Fruit fly (Drosophila melanogaster) whole organism, embryonic: Measurements from ENCODE around the gene Or85b.
A peak's percentile ranks its signal among the peaks of the same experiment; 100 is the strongest.

Source experiments
- B-H1 ChIP-seq: fragments of 200-800 bp; sonication (Bioruptor generic); IDR thresholded peaks from 3 replicates; pipeline ENCODE4 v1.3.6; 2022; ENCODE audit warnings: missing biosample characterization, missing genetic modification characterization
- CG11504 ChIP-seq: fragments of 200-800 bp; sonication (Bioruptor generic); optimal IDR thresholded peaks from 3 replicates; lab custom pipeline; 2019; ENCODE audit warnings: missing biosample characterization, mild to moderate bottlenecking, missing genetic modification characterization, moderate library complexity
- CG12744 ChIP-seq: fragments of 200-800 bp; sonication (Bioruptor generic); optimal IDR thresholded peaks from 2 replicates; lab custom pipeline; 2016; ENCODE audit warnings: missing biosample characterization, missing genetic modification characterization
- CG13296 ChIP-seq: fragments of 200-800 bp; sonication (Bioruptor generic); optimal IDR thresholded peaks from 3 replicates; lab custom pipeline; 2018; ENCODE audit warnings: missing biosample characterization, mild to moderate bottlenecking, missing genetic modification characterization
- CG13775 ChIP-seq: fragments of 200-800 bp; sonication (Bioruptor generic); optimal IDR thresholded peaks from 3 replicates; lab custom pipeline; 2017; ENCODE audit warnings: missing biosample characterization, mild to moderate bottlenecking, missing genetic modification characterization
- CG13894 ChIP-seq: fragments of 200-800 bp; sonication (Bioruptor generic); optimal IDR thresholded peaks from 3 replicates; lab custom pipeline; 2018; ENCODE audit warnings: missing biosample characterization, mild to moderate bottlenecking, missing genetic modification characterization, moderate library complexity
- CG14014 ChIP-seq: fragments of 200-800 bp; sonication (Bioruptor generic); IDR thresholded peaks from 2 replicates; pipeline ENCODE4 v1.3.6; 2022; ENCODE audit warnings: missing biosample characterization, missing genetic modification characterization
- CG14441 ChIP-seq: fragments of 200-800 bp; sonication (Bioruptor generic); IDR thresholded peaks from 2 replicates; pipeline ENCODE4 v1.3.6; 2022; ENCODE audit warnings: missing biosample characterization, missing genetic modification characterization
- CG15514 ChIP-seq: fragments of 200-800 bp; sonication (Bioruptor generic); optimal IDR thresholded peaks from 3 replicates; lab custom pipeline; 2017; ENCODE audit warnings: missing biosample characterization, missing genetic modification characterization, mild to moderate bottlenecking, moderate library complexity, missing genetic modification reagents
- CG15696 ChIP-seq: fragments of 200-800 bp; sonication (Bioruptor generic); optimal IDR thresholded peaks from 2 replicates; lab custom pipeline; 2019; ENCODE audit warnings: missing biosample characterization, mild to moderate bottlenecking, missing genetic modification characterization, moderate library complexity
- CG17186 ChIP-seq: fragments of 200-800 bp; sonication (Bioruptor generic); optimal IDR thresholded peaks from 3 replicates; lab custom pipeline; 2017; ENCODE audit warnings: missing biosample characterization, missing genetic modification reagents, missing genetic modification characterization
- CG17385 ChIP-seq: fragments of 200-800 bp; sonication (Bioruptor generic); optimal IDR thresholded peaks from 3 replicates; lab custom pipeline; 2018; ENCODE audit warnings: missing biosample characterization, mild to moderate bottlenecking, missing genetic modification characterization
- CG18011 ChIP-seq: fragments of 200-800 bp; sonication (Bioruptor generic); optimal IDR thresholded peaks from 2 replicates; lab custom pipeline; 2017; ENCODE audit warnings: missing biosample characterization, missing genetic modification characterization, mild to moderate bottlenecking, moderate library complexity, missing genotype
- CG2199 ChIP-seq: fragments of 200-800 bp; sonication (Bioruptor generic); IDR thresholded peaks from 3 replicates; pipeline ENCODE4 v1.3.6; 2022; ENCODE audit warnings: missing biosample characterization, missing genetic modification characterization
- CG31224 ChIP-seq: fragments of 200-800 bp; sonication (Bioruptor generic); IDR thresholded peaks from 2 replicates; pipeline ENCODE4 v1.3.6; 2022; ENCODE audit warnings: missing biosample characterization, missing genetic modification characterization
- CG34224 ChIP-seq: fragments of 200-800 bp; sonication (Bioruptor generic); IDR thresholded peaks from 3 replicates; pipeline ENCODE4 v1.3.6; 2022; ENCODE audit warnings: missing biosample characterization, missing genetic modification characterization; ENCODE audit not compliant: partially characterized antibody
- CG6254 ChIP-seq: fragments of 200-800 bp; sonication (Bioruptor generic); optimal IDR thresholded peaks from 3 replicates; lab custom pipeline; 2017; ENCODE audit warnings: mild to moderate bottlenecking, missing biosample characterization, missing genetic modification reagents, missing genetic modification characterization
- CG6683 ChIP-seq: fragments of 200-800 bp; sonication (Bioruptor generic); optimal IDR thresholded peaks from 2 replicates; lab custom pipeline; 2017; ENCODE audit warnings: missing biosample characterization, mild to moderate bottlenecking, missing genetic modification characterization, missing genetic modification reagents
- CTCF ChIP-seq: fragments of 200-800 bp; sonication (Bioruptor generic); optimal IDR thresholded peaks from 2 replicates; lab custom pipeline; 2017; ENCODE audit warnings: missing biosample characterization, mild to moderate bottlenecking, missing genetic modification characterization, moderate library complexity
- Chrac-16 ChIP-seq: fragments of 200-800 bp; sonication (Bioruptor generic); optimal IDR thresholded peaks from 3 replicates; lab custom pipeline; 2016; ENCODE audit warnings: missing biosample characterization, missing genetic modification characterization
- CkIIα-i1 ChIP-seq: fragments of 200-800 bp; sonication (Bioruptor generic); IDR thresholded peaks from 2 replicates; pipeline ENCODE4 v1.3.6; 2022; ENCODE audit warnings: missing biosample characterization, missing genetic modification characterization
- Deaf1 ChIP-seq: fragments of 200-800 bp; optimal IDR thresholded peaks from 3 replicates; lab custom pipeline; 2019; ENCODE audit warnings: missing biosample characterization, mild to moderate bottlenecking, missing genetic modification characterization, moderate library complexity
- Hmx ChIP-seq: fragments of 200-800 bp; sonication (Bioruptor generic); optimal IDR thresholded peaks from 2 replicates; lab custom pipeline; 2016; ENCODE audit warnings: missing biosample characterization, missing genetic modification characterization
- Lhr ChIP-seq: fragments of 200-800 bp; sonication (Bioruptor generic); optimal IDR thresholded peaks from 3 replicates; lab custom pipeline; 2017; ENCODE audit warnings: mild to moderate bottlenecking, missing biosample characterization, missing genetic modification reagents, missing genetic modification characterization
- MBD-R2 ChIP-seq: fragments of 200-800 bp; sonication (Bioruptor generic); IDR thresholded peaks from 2 replicates; pipeline ENCODE4 v1.3.6; 2022; ENCODE audit warnings: missing biosample characterization, missing genetic modification characterization
- Med ChIP-seq: fragments of 200-800 bp; sonication (Bioruptor generic); peaks from one replicate; lab custom pipeline; 2016; ENCODE audit warnings: missing biosample characterization, missing genetic modification characterization, mild to moderate bottlenecking, inconsistent platforms, moderate library complexity
- Oaz ChIP-seq: fragments of 200-800 bp; sonication (Bioruptor generic); IDR thresholded peaks from 2 replicates; pipeline ENCODE4 v1.3.6; 2022; ENCODE audit warnings: missing biosample characterization, missing genetic modification characterization
- Ptx1 ChIP-seq: fragments of 200-800 bp; sonication (Bioruptor generic); IDR thresholded peaks from 2 replicates; pipeline ENCODE4 v1.3.6; 2022; ENCODE audit warnings: missing biosample characterization, missing genetic modification characterization
- Scr ChIP-seq: fragments of 200-800 bp; sonication (Bioruptor generic); IDR thresholded peaks from 2 replicates; pipeline ENCODE4 v1.3.6; 2022; ENCODE audit warnings: missing biosample characterization, missing genetic modification characterization; ENCODE audit not compliant: partially characterized antibody
- Sin3A ChIP-seq: fragments of >200 bp; optimal IDR thresholded peaks from 2 replicates; lab custom pipeline; 2018
- Sox102F ChIP-seq: fragments of 200-800 bp; sonication (Bioruptor generic); optimal IDR thresholded peaks from 2 replicates; lab custom pipeline; 2018; ENCODE audit warnings: missing biosample characterization, mild to moderate bottlenecking, missing genetic modification characterization, moderate library complexity
- Sry-δ ChIP-seq: fragments of 200-800 bp; sonication (Bioruptor generic); optimal IDR thresholded peaks from 2 replicates; lab custom pipeline; 2016; ENCODE audit warnings: missing biosample characterization, missing genetic modification characterization
- Xrp1 ChIP-seq: fragments of 200-800 bp; sonication (Bioruptor generic); IDR thresholded peaks from 2 replicates; pipeline ENCODE4 v1.3.6; 2022; ENCODE audit warnings: missing biosample characterization, missing genetic modification characterization
- amos ChIP-seq: fragments of 200-800 bp; sonication (Bioruptor generic); IDR thresholded peaks from 2 replicates; pipeline ENCODE4 v1.3.6; 2022; ENCODE audit warnings: missing biosample characterization, missing genetic modification characterization; ENCODE audit not compliant: partially characterized antibody
- ash1 ChIP-seq: fragments of 200-800 bp; sonication (Bioruptor generic); optimal IDR thresholded peaks from 2 replicates; lab custom pipeline; 2018; ENCODE audit warnings: missing biosample characterization, mild to moderate bottlenecking, missing genetic modification characterization
- ci ChIP-seq: fragments of 200-800 bp; sonication (Bioruptor generic); IDR thresholded peaks from 3 replicates; pipeline ENCODE4 v1.3.6; 2022; ENCODE audit warnings: missing biosample characterization, missing genetic modification characterization
- emc ChIP-seq: fragments of 200-800 bp; sonication (Bioruptor generic); optimal IDR thresholded peaks from 2 replicates; lab custom pipeline; 2016; ENCODE audit warnings: missing biosample characterization, missing genetic modification characterization
- eve ChIP-seq, 2 experiments: fragments of >200 bp; optimal IDR thresholded peaks; 2 replicates each; lab custom pipeline; 2017; ENCODE audit warnings: missing biosample characterization in 2 of 2, missing genetic modification characterization in 2 of 2
- gfzf ChIP-seq: fragments of 200-800 bp; sonication (Bioruptor generic); optimal IDR thresholded peaks from 2 replicates; lab custom pipeline; 2016; ENCODE audit warnings: missing biosample characterization, mild to moderate bottlenecking, missing genetic modification characterization, moderate library complexity
- jumu ChIP-seq: fragments of 200-800 bp; sonication (Bioruptor generic); optimal IDR thresholded peaks from 3 replicates; lab custom pipeline; 2016; ENCODE audit warnings: missing biosample characterization, missing genetic modification characterization
- knrl ChIP-seq: fragments of 200-800 bp; sonication (Bioruptor generic); IDR thresholded peaks from 3 replicates; pipeline ENCODE4 v1.3.6; 2022; ENCODE audit warnings: missing biosample characterization, missing genetic modification characterization; ENCODE audit not compliant: partially characterized antibody
- mld ChIP-seq: fragments of 200-800 bp; sonication (Bioruptor generic); IDR thresholded peaks from 3 replicates; pipeline ENCODE4 v1.3.6; 2022; ENCODE audit warnings: missing biosample characterization, missing genetic modification characterization; ENCODE audit not compliant: partially characterized antibody
- odd ChIP-seq: fragments of 200-800 bp; sonication (Bioruptor generic); optimal IDR thresholded peaks from 2 replicates; lab custom pipeline; 2017; ENCODE audit warnings: missing biosample characterization, mild to moderate bottlenecking, missing genetic modification characterization
- so ChIP-seq: fragments of 200-800 bp; sonication (Bioruptor generic); IDR thresholded peaks from 3 replicates; pipeline ENCODE4 v1.3.6; 2022; ENCODE audit warnings: missing biosample characterization, missing genetic modification characterization
- stc ChIP-seq: fragments of 200-800 bp; sonication (Bioruptor generic); IDR thresholded peaks from 2 replicates; pipeline ENCODE4 v1.3.6; 2022; ENCODE audit warnings: missing biosample characterization, missing genetic modification characterization
- tap ChIP-seq: fragments of 200-800 bp; optimal IDR thresholded peaks from 3 replicates; lab custom pipeline; 2019; ENCODE audit warnings: missing biosample characterization, mild to moderate bottlenecking, missing genetic modification characterization, moderate library complexity
- tgo ChIP-seq: fragments of 200-800 bp; sonication (Bioruptor generic); IDR thresholded peaks from 3 replicates; pipeline ENCODE4 v1.3.6; 2022; ENCODE audit warnings: missing biosample characterization, missing genetic modification characterization
- tin ChIP-seq: fragments of 200-800 bp; sonication (Bioruptor generic); optimal IDR thresholded peaks from 3 replicates; lab custom pipeline; 2016; ENCODE audit warnings: missing biosample characterization, missing genetic modification characterization
- tx ChIP-seq: fragments of 200-800 bp; sonication (Bioruptor generic); optimal IDR thresholded peaks from 2 replicates; lab custom pipeline; 2016; ENCODE audit warnings: missing biosample characterization, missing genetic modification characterization
- usp ChIP-seq: fragments of >200 bp; optimal IDR thresholded peaks from 2 replicates; lab custom pipeline; 2017; ENCODE audit warnings: missing biosample characterization, missing genetic modification characterization
- vvl ChIP-seq: fragments of 200-800 bp; sonication (Bioruptor generic); IDR thresholded peaks from 2 replicates; pipeline ENCODE4 v1.3.6; 2022; ENCODE audit warnings: missing biosample characterization, missing genetic modification characterization
- zen ChIP-seq: fragments of 200-800 bp; sonication (Bioruptor generic); optimal IDR thresholded peaks from 3 replicates; lab custom pipeline; 2018; ENCODE audit warnings: missing biosample characterization, mild to moderate bottlenecking, missing genetic modification characterization, moderate library complexity

Or85b gene

dm6 chr3R:8517752-8518185 lies 6.6 kb upstream of the Or85b start, which contains the start of gene CG11737 (continued):
- TF ChIP-seq vvl (no peak), jumu (no peak), CG13894 (tag; lab: Kevin White, UChicago) (no peak), CG2199 (GFP tag; lab: Robert Waterston, UW) (no peak), tap (tag; lab: Kevin White, UChicago) (no peak), Med (no peak), CTCF (GFP tag; lab: Kevin White, UChicago) (no peak), CG18011 (peak; percentile 99), CG31224 (GFP tag; lab: Robert Waterston, UW) (no peak), CG14014 (GFP tag; lab: Robert Waterston, UW) (no peak), Sox102F (GFP tag; lab: Kevin White, UChicago) (no peak), eve (GFP tag; optimal IDR thresholded peaks at IDR 0.05; lab: Kevin White, UChicago) (no peak), Xrp1 (no peak), Deaf1 (tag; lab: Kevin White, UChicago) (no peak), gfzf (GFP tag; lab: Kevin White, UChicago) (no peak), tgo (GFP tag; lab: Robert Waterston, UW) (no peak), CG13775 (GFP tag; lab: Kevin White, UChicago) (no peak), so (GFP tag; lab: Robert Waterston, UW) (0 out of 3 replicates have a peak, but pooled peaks have one; percentile 26), CG15696 (tag; lab: Kevin White, UChicago) (no peak), CkIIα-i1 (GFP tag; lab: Robert Waterston, UW) (no peak), Scr (peak; percentile 50; the same call in 1 of the 2 replicates), Sin3A (lab: Kevin White, UChicago) (peak; percentile 36), CG17186 (GFP tag; lab: Kevin White, UChicago) (peak; percentile 81), zen (tag; lab: Kevin White, UChicago) (peak; percentile 8), tx (GFP tag; lab: Kevin White, UChicago) (no peak), CG17385 (no peak), Sry-δ (peak; percentile 67), CG6683 (GFP tag; lab: Kevin White, UChicago) (no peak), CG12744 (GFP tag; lab: Kevin White, UChicago) (no peak), Chrac-16 (GFP tag; lab: Kevin White, UChicago) (no peak), CG6254 (GFP tag; lab: Kevin White, UChicago) (no peak), amos (peak; percentile 56), CG14441 (GFP tag; lab: Robert Waterston, UW) (no peak), CG34224 (peak; percentile 41; the same call in 1 of the 3 replicates), emc (GFP tag; lab: Kevin White, UChicago) (no peak), usp (no peak), Ptx1 (GFP tag; lab: Robert Waterston, UW) (no peak), ci (no peak), CG13296 (GFP tag; lab: Kevin White, UChicago) (no peak), Lhr (GFP tag; lab: Kevin White, UChicago) (no peak), tin (GFP tag; lab: Kevin White, UChicago) (no peak), odd (GFP tag; lab: Kevin White, UChicago) (no peak), Oaz (GFP tag; lab: Robert Waterston, UW) (no peak), mld (GFP tag; lab: Robert Waterston, UW) (no peak), CG15514 (GFP tag; lab: Kevin White, UChicago) (peak; percentile 84), CG11504 (tag; lab: Kevin White, UChicago) (peak; percentile 61), stc (GFP tag; lab: Robert Waterston, UW) (no peak), B-H1 (no peak), MBD-R2 (peak; percentile 66), Hmx (GFP tag; lab: Kevin White, UChicago) (no peak), knrl (GFP tag; lab: Robert Waterston, UW) (peak; percentile 46), ash1 (GFP tag; lab: Kevin White, UChicago) (no peak)
